Fruit fly (Drosophila melanogaster): ENCODE data around the gene Dd.

Gene Dd

DNA sequence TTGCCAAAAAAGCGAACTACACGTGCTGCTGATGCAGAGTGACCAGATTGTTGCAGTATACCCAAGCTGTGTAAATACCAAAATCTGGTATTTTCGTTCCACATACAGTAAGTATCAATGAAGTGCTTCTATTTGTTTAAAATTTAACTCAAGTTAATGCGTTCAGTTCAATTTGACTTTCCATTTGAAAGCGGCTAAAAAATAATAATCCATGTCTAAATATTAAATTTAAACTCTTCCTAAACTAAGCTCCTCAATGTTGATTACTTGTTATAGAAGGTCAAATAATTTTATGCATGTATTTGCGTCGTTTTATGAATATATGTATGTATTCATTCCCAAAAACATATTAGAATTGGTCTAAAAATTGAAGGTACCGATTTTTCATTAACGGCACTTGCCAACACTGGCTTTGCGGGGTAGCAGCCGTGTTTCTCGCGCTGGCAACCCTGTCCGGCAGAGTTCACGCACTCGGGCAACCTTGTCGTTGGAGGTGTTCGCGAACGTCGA lies 26.0 kb upstream of the Dd start, which contains the start of the genes peng and sol (continued):
- TF ChIP-seq CG18262 (tag; optimal IDR thresholded peaks at IDR 0.05) (peak; percentile 71), dysf (GFP tag; IDR thresholded peaks at IDR 0.05) (peak; percentile 56; the same call in 2 of the 3 replicates), Camta (GFP tag; optimal IDR thresholded peaks at IDR 0.05) (peak; percentile 71), CG10147 (GFP tag; optimal IDR thresholded peaks at IDR 0.05) (peak; percentile 72), CG7987 (GFP tag; optimal IDR thresholded peaks at IDR 0.05) (peak; percentile 15), Usf (GFP tag; optimal IDR thresholded peaks at IDR 0.05) (peak; percentile 63), sr (GFP tag; IDR thresholded peaks at IDR 0.05) (no peak), Fer3 (tag; optimal IDR thresholded peaks at IDR 0.05) (peak; percentile 66), gfzf (GFP tag; optimal IDR thresholded peaks at IDR 0.05) (peak; percentile 72), CG6254 (GFP tag; optimal IDR thresholded peaks at IDR 0.05) (no peak), nau (GFP tag; optimal IDR thresholded peaks at IDR 0.05) (no peak), CG8478 (optimal IDR thresholded peaks at IDR 0.05) (no peak), CG5180 (GFP tag; optimal IDR thresholded peaks at IDR 0.05) (no peak), sisA (GFP tag; IDR thresholded peaks at IDR 0.05) (peak; percentile 50; the same call in 1 of the 2 replicates), gsb-n (tag; optimal IDR thresholded peaks at IDR 0.05) (no peak), ind (GFP tag; optimal IDR thresholded peaks at IDR 0.05) (peak; percentile 76), grn (GFP tag; optimal IDR thresholded peaks at IDR 0.05) (no peak), CG15073 (GFP tag; optimal IDR thresholded peaks at IDR 0.05) (no peak), CG33557 (GFP tag; optimal IDR thresholded peaks at IDR 0.05) (peak; percentile 62), CG8089 (GFP tag; optimal IDR thresholded peaks at IDR 0.05) (peak; percentile 31), Ets65A (GFP tag) (peak; percentile 96), Ssrp (tag; optimal IDR thresholded peaks at IDR 0.05) (peak; percentile 59), CG9932 (GFP tag; IDR thresholded peaks at IDR 0.05) (peak; percentile 79), D19A (tag; optimal IDR thresholded peaks at IDR 0.05) (peak; percentile 47), tna (GFP tag; IDR thresholded peaks at IDR 0.05; ENCODE audit: partially characterized antibody) (no peak), Bdp1 (GFP tag; optimal IDR thresholded peaks at IDR 0.05) (peak; percentile 42), vvl (GFP tag; IDR thresholded peaks at IDR 0.05) (peak; percentile 73), CG17328 (GFP tag; IDR thresholded peaks at IDR 0.05) (peak; percentile 36), CG17829 (tag; optimal IDR thresholded peaks at IDR 0.05) (peak; percentile 54), stc (GFP tag; IDR thresholded peaks at IDR 0.05) (0 out of 2 replicates have a peak, but pooled peaks have one; percentile 36), Dip3 (GFP tag; optimal IDR thresholded peaks at IDR 0.05) (peak; percentile 76), oc (tag; optimal IDR thresholded peaks at IDR 0.05) (no peak), sd (tag; optimal IDR thresholded peaks at IDR 0.05) (no peak), CG17612 (GFP tag; IDR thresholded peaks at IDR 0.05) (no peak), mld (GFP tag; IDR thresholded peaks at IDR 0.05; ENCODE audit: partially characterized antibody) (no peak), Xrp1 (GFP tag; IDR thresholded peaks at IDR 0.05) (peak; percentile 56), ase (GFP tag; IDR thresholded peaks at IDR 0.05) (0 out of 3 replicates have a peak, but pooled peaks have one; percentile 15), dmrt99B (tag; optimal IDR thresholded peaks at IDR 0.05) (no peak), lab (GFP tag; optimal IDR thresholded peaks at IDR 0.05) (no peak), ash1 (GFP tag; optimal IDR thresholded peaks at IDR 0.05) (no peak), CG34376 (GFP tag; optimal IDR thresholded peaks at IDR 0.05) (peak; percentile 47), zfh2 (GFP tag; optimal IDR thresholded peaks at IDR 0.05) (peak; percentile 78), CG17802 (tag; optimal IDR thresholded peaks at IDR 0.05) (no peak), her (GFP tag; optimal IDR thresholded peaks at IDR 0.05) (peak; percentile 40), twi (tag; optimal IDR thresholded peaks at IDR 0.05) (peak; percentile 50), Nf-YB (GFP tag; optimal IDR thresholded peaks at IDR 0.05) (peak; percentile 45), CG14441 (GFP tag; IDR thresholded peaks at IDR 0.05) (peak; percentile 73), Lim3 (GFP tag; IDR thresholded peaks at IDR 0.05) (no peak), CoRest (tag; optimal IDR thresholded peaks at IDR 0.05) (peak; percentile 85), Oli (tag; optimal IDR thresholded peaks at IDR 0.05) (peak; percentile 63), CG17912 (GFP tag; optimal IDR thresholded peaks at IDR 0.05) (no peak)

All from whole organism, embryonic.